Worm (Caenorhabditis elegans): ENCODE data around the gene sra-13.

- TF ChIP-seq fos-1 (tag; optimal IDR thresholded peaks at IDR 0.05) (no peak), elt-3 (tag; optimal IDR thresholded peaks at IDR 0.05) (no peak), fkh-2 (tag; optimal IDR thresholded peaks at IDR 0.05) (no peak), lin-15B (tag; optimal IDR thresholded peaks at IDR 0.05) (no peak), nhr-77 (tag; optimal IDR thresholded peaks at IDR 0.05) (no peak), zag-1 (tag; optimal IDR thresholded peaks at IDR 0.05) (no peak), fkh-10 (GFP tag; optimal IDR thresholded peaks at IDR 0.05) (no peak), nfya-1 (tag; optimal IDR thresholded peaks at IDR 0.05; ENCODE audit: insufficient read depth) (no peak)
Measured at ce11 chrII:8450750-8451149, 43.3 kb downstream of the sra-13 start.
